Worm (Caenorhabditis elegans): ENCODE data around the gene E02H9.1.

Gene E02H9.1

DNA sequence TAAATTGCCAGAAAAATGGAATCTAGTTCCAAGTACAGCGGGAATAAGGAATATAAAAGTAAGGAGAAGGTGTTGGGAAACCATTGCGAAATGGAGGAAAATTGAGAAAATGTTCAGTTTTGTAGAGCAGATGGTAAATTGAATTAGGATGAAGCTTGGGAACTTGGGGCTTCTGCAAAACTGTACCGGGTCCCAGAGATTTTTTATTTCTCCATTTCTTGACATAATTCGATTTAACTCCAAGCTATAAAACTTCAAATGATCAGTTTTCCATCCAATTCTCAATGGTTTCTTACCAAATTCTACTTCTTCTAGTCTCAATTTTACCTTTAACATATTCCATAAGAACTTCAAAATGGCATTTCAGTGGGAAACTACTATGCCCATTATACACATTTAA, at the start of gene E02H9.1, which contains the start of gene E02H9.9:
Gene E02H9.1, plus strand, starts transcription at position 285 of the 400 bp plus-strand sequence.
Gene E02H9.9, minus strand, starts transcription at position 101 of the 400 bp plus-strand sequence.
- TF ChIP-seq ces-1 (GFP tag; optimal IDR thresholded peaks at IDR 0.05) (no peak), nhr-76 (tag; optimal IDR thresholded peaks at IDR 0.05) (no peak), mab-5 (tag; optimal IDR thresholded peaks at IDR 0.05) (no peak), bed-3 (GFP tag; optimal IDR thresholded peaks at IDR 0.05) (no peak), elt-1 (tag; optimal IDR thresholded peaks at IDR 0.05; ENCODE audit: borderline replicate concordance, insufficient read depth) (no peak), nhr-2 (tag; optimal IDR thresholded peaks at IDR 0.05) (no peak), sptf-1 (tag; optimal IDR thresholded peaks at IDR 0.05) (no peak), blmp-1 (tag; optimal IDR thresholded peaks at IDR 0.05) (no peak)

DNA sequence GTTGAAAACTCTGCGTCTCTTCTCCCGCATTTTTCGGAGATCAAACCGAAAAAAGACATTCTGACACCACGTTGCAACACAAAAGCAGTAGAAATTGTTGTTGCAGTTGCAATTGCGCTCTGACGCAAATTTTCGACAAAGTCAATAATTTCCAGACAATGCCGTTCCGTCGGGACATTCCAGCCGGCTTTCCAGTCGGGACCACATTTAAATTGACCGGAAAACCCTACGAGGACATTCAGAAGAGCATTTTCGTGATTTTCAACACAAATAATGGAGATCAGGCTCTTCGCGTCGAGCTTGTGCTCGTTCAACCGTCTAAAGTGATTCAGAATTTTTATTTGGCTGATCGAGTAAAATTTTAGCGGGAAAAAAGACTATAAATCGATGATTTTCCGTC, 49.3 kb upstream of the E02H9.1 start:
- TF ChIP-seq sem-2 (GFP tag; optimal IDR thresholded peaks at IDR 0.05) = no peak
- no peak for TF ChIP-seq M03D4.4 (tag; optimal IDR thresholded peaks at IDR 0.05)
- TF ChIP-seq zip-8 (tag; optimal IDR thresholded peaks at IDR 0.05) = no peak
- no peak for TF ChIP-seq blmp-1 (tag; optimal IDR thresholded peaks at IDR 0.05)
- TF ChIP-seq ces-1 (GFP tag; optimal IDR thresholded peaks at IDR 0.05) = no peak
- no peak for TF ChIP-seq unc-120 (tag; optimal IDR thresholded peaks at IDR 0.05; ENCODE audit: poor library complexity, severe bottlenecking)
- TF ChIP-seq bed-3 (GFP tag; optimal IDR thresholded peaks at IDR 0.05) = no peak
- TF ChIP-seq ham-2 (GFP tag; optimal IDR thresholded peaks at IDR 0.05) = no peak
- TF ChIP-seq drap-1 (GFP tag; optimal IDR thresholded peaks at IDR 0.05) = no peak
- no peak for TF ChIP-seq nhr-76 (tag; optimal IDR thresholded peaks at IDR 0.05)
- TF ChIP-seq hlh-1 (tag; optimal IDR thresholded peaks at IDR 0.05) = no peak
- TF ChIP-seq ztf-11 (tag; optimal IDR thresholded peaks at IDR 0.05) = no peak
- no peak for TF ChIP-seq elt-1 (tag; optimal IDR thresholded peaks at IDR 0.05; ENCODE audit: borderline replicate concordance, insufficient read depth)
- no peak for TF ChIP-seq ceh-39 (tag; optimal IDR thresholded peaks at IDR 0.05)
- TF ChIP-seq ceh-83 (GFP tag; optimal IDR thresholded peaks at IDR 0.05) = no peak
- TF ChIP-seq pha-4 (tag; optimal IDR thresholded peaks at IDR 0.05) = no peak
- no peak for TF ChIP-seq nhr-2 (tag; optimal IDR thresholded peaks at IDR 0.05)

DNA sequence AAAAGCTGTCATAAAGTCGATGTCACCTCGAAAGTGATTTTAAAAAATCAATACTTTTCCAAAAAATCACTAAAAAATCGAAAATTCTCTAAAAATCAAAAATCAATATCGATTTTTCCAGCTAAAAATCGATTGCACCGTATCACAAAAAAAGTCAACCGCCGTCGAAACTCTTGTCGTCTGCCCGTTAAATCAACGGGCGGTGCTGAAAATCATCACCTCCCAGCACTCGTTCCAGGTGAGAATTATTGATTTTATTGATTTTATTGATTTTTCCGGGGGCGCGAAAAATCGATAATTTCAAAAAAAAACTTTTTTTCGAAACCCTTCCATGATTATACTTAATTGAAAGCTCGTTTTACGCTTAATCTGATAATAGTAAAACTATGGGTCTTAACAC, 48.8 kb upstream of the E02H9.1 start:
- no peak for TF ChIP-seq unc-62 (GFP tag; optimal IDR thresholded peaks at IDR 0.05)
- no peak for TF ChIP-seq ztf-11 (tag; optimal IDR thresholded peaks at IDR 0.05)
- no peak for TF ChIP-seq nhr-2 (tag; optimal IDR thresholded peaks at IDR 0.05)
- TF ChIP-seq flh-1 (GFP tag; optimal IDR thresholded peaks at IDR 0.05) = no peak
- TF ChIP-seq lin-13 (tag; optimal IDR thresholded peaks at IDR 0.05) = no peak
- no peak for TF ChIP-seq M03D4.4 (tag; optimal IDR thresholded peaks at IDR 0.05)
- TF ChIP-seq bed-3 (GFP tag; optimal IDR thresholded peaks at IDR 0.05) = no peak
- TF ChIP-seq elt-3 (tag; optimal IDR thresholded peaks at IDR 0.05) = no peak
- no peak for TF ChIP-seq hlh-1 (tag; optimal IDR thresholded peaks at IDR 0.05)
- no peak for TF ChIP-seq unc-120 (tag; optimal IDR thresholded peaks at IDR 0.05; ENCODE audit: poor library complexity, severe bottlenecking)
- no peak for TF ChIP-seq pha-4 (tag; optimal IDR thresholded peaks at IDR 0.05)
- no peak for TF ChIP-seq nhr-12 (tag; optimal IDR thresholded peaks at IDR 0.05)
- no peak for TF ChIP-seq sem-2 (GFP tag; optimal IDR thresholded peaks at IDR 0.05)
- no peak for TF ChIP-seq cnd-1 (tag; optimal IDR thresholded peaks at IDR 0.05)
- no peak for TF ChIP-seq zip-8 (tag; optimal IDR thresholded peaks at IDR 0.05)
- TF ChIP-seq nhr-28 (tag; optimal IDR thresholded peaks at IDR 0.05) = no peak
- TF ChIP-seq mep-1 (tag; optimal IDR thresholded peaks at IDR 0.05) = no peak
- TF ChIP-seq ceh-83 (GFP tag; optimal IDR thresholded peaks at IDR 0.05) = no peak

DNA sequence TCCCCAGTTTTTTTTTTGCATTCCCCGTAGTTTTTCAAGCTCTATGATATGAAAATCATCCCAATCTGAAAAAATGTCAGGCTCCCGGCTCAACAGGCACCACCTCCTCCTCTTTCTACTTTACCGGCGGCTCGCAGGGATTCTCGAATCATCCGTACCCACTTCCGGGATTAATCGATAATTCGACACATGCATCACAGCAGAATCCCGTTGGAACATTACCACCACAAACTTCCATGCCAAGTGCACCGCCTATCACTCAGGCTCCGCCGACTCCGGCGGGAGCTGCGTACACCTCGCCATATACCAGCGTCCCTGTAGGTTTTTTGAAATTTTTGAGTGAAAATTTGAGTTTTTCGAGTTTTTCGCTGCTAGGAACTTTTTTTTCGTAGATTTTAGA, 47.1 kb upstream of the E02H9.1 start:
- TF ChIP-seq drap-1 (GFP tag; optimal IDR thresholded peaks at IDR 0.05) = no peak
- no peak for TF ChIP-seq mep-1 (tag; optimal IDR thresholded peaks at IDR 0.05)
- TF ChIP-seq blmp-1 (tag; optimal IDR thresholded peaks at IDR 0.05) = no peak
- TF ChIP-seq nhr-76 (tag; optimal IDR thresholded peaks at IDR 0.05) = no peak
- no peak for TF ChIP-seq M03D4.4 (tag; optimal IDR thresholded peaks at IDR 0.05)
- no peak for TF ChIP-seq lsy-2 (tag; optimal IDR thresholded peaks at IDR 0.05)
- no peak for TF ChIP-seq ztf-11 (tag; optimal IDR thresholded peaks at IDR 0.05)

DNA sequence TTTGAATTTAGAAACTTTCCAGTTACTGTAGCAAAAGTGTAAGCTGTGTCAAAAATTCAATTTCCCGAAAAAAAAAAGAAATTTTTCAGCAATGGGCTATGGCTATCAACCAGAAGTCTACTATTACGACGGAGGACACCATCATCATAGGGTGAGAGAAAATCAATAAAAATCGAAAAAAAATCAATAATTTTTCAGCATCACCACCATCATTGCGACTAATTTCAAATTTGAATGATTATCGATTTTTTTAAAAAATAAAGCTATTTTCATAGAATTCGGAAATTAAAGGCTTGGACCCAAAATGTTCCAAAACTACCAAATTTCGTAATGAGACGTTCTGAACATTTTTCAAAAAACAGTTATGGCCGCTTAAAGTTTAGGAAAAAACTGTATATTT, 44.6 kb upstream of the E02H9.1 start:
- TF ChIP-seq ces-1 (GFP tag; optimal IDR thresholded peaks at IDR 0.05) = no peak
- no peak for TF ChIP-seq elt-3 (tag; optimal IDR thresholded peaks at IDR 0.05)
- TF ChIP-seq nhr-28 (tag; optimal IDR thresholded peaks at IDR 0.05) = no peak
- TF ChIP-seq bed-3 (GFP tag; optimal IDR thresholded peaks at IDR 0.05) = no peak
- no peak for TF ChIP-seq ceh-83 (GFP tag; optimal IDR thresholded peaks at IDR 0.05)
- TF ChIP-seq hlh-1 (tag; optimal IDR thresholded peaks at IDR 0.05) = no peak
- TF ChIP-seq zip-8 (tag; optimal IDR thresholded peaks at IDR 0.05) = no peak
- TF ChIP-seq sptf-1 (tag; optimal IDR thresholded peaks at IDR 0.05) = no peak
- TF ChIP-seq mls-2 (tag; optimal IDR thresholded peaks at IDR 0.05) = no peak
- no peak for TF ChIP-seq lin-32 (GFP tag; optimal IDR thresholded peaks at IDR 0.05)
- TF ChIP-seq blmp-1 (tag; optimal IDR thresholded peaks at IDR 0.05) = no peak
- TF ChIP-seq ztf-11 (tag; optimal IDR thresholded peaks at IDR 0.05) = no peak
- no peak for TF ChIP-seq mab-5 (tag; optimal IDR thresholded peaks at IDR 0.05)
- TF ChIP-seq sem-2 (GFP tag; optimal IDR thresholded peaks at IDR 0.05) = no peak
- no peak for TF ChIP-seq nhr-237 (tag; optimal IDR thresholded peaks at IDR 0.05)

All from whole organism, mixed stage, embryonic.